Worm (Caenorhabditis elegans) whole organism, young adult: Measurements from ENCODE around the gene cul-6.

Experiments used
- F49E8.2 ChIP-seq: sonication (generic microtip); optimal IDR thresholded peaks from 3 replicates; lab custom pipeline; 2017; ENCODE audit warnings: missing genetic modification characterization, mild to moderate bottlenecking, missing compliant biosample characterization, antibody characterized with exemption, moderate library complexity; ENCODE audit not compliant: insufficient read depth
- ZK185.1 ChIP-seq: sonication (generic microtip); optimal IDR thresholded peaks from 2 replicates; lab custom pipeline; 2016; ENCODE audit warnings: mild to moderate bottlenecking, missing genetic modification characterization, missing compliant biosample characterization; ENCODE audit not compliant: poor library complexity, severe bottlenecking
- akir-1 ChIP-seq: fragments of 200-800 bp; sonication (Bioruptor generic); optimal IDR thresholded peaks from 2 replicates; lab custom pipeline; 2018; ENCODE audit warnings: mild to moderate bottlenecking, missing genetic modification characterization, moderate library complexity, missing compliant biosample characterization
- ama-1 ChIP-seq, 3 experiments: fragments of 150-350 bp in 1 of 3; sonication (generic microtip) in 2 of 3; optimal IDR thresholded peaks; 2 replicates each; lab custom pipeline; 2014 to 2018; ENCODE audit warnings: missing biosample characterization in 2 of 3, missing genetic modification characterization in 2 of 3, missing genetic modification reagents in 2 of 3
- ceh-79 ChIP-seq: sonication (generic microtip); optimal IDR thresholded peaks from 2 replicates; lab custom pipeline; 2017; ENCODE audit warnings: mild to moderate bottlenecking, missing genetic modification characterization, missing compliant biosample characterization
- dox-1 ChIP-seq: fragments of 200-800 bp; sonication (Bioruptor generic); IDR thresholded peaks from 2 replicates; pipeline ENCODE4 v1.3.6; 2022; ENCODE audit warnings: missing genetic modification reagents, missing genetic modification characterization, missing compliant biosample characterization
- him-1 ChIP-seq: sonication (generic microtip); optimal IDR thresholded peaks from 2 replicates; lab custom pipeline; 2016; ENCODE audit warnings: missing genotype, missing genetic modification reagents, missing genetic modification characterization, missing compliant biosample characterization
- hlh-12 ChIP-seq: sonication (generic microtip); optimal IDR thresholded peaks from 2 replicates; lab custom pipeline; 2016; ENCODE audit warnings: missing genetic modification characterization, missing compliant biosample characterization
- lin-26 ChIP-seq: fragments of 200-800 bp; sonication (Bioruptor generic); IDR thresholded peaks from 2 replicates; pipeline ENCODE4 v1.3.6; 2022; ENCODE audit warnings: missing genetic modification reagents, missing genetic modification characterization, missing compliant biosample characterization
- madf-3 ChIP-seq: fragments of 200-800 bp; sonication (Bioruptor generic); IDR thresholded peaks from 2 replicates; pipeline ENCODE4 v1.3.6; 2022; ENCODE audit warnings: missing genetic modification reagents, missing genetic modification characterization, missing compliant biosample characterization
- sdz-38 ChIP-seq: sonication (generic microtip); optimal IDR thresholded peaks from 2 replicates; lab custom pipeline; 2016; ENCODE audit warnings: missing genotype, missing genetic modification characterization, missing compliant biosample characterization
- snpc-1.3 ChIP-seq: sonication (generic microtip); optimal IDR thresholded peaks from 2 replicates; lab custom pipeline; 2017; ENCODE audit warnings: missing genetic modification characterization, mild to moderate bottlenecking, missing compliant biosample characterization, antibody characterized with exemption, moderate library complexity, missing genotype, missing genetic modification reagents; ENCODE audit not compliant: insufficient read depth
- snpc-4 ChIP-seq, 5 experiments: fragments of 150-350 bp in 1 of 5; sonication (generic microtip) in 4 of 5; optimal IDR thresholded peaks; 2 replicates each; lab custom pipeline; 2014 to 2018; ENCODE audit warnings: missing genetic modification characterization in 5 of 5, missing biosample characterization in 3 of 5, antibody characterized with exemption in 2 of 5, mild to moderate bottlenecking in 2 of 5, missing compliant biosample characterization in 2 of 5, missing genotype in 2 of 5, moderate library complexity in 2 of 5, missing genetic modification reagents in 1 of 5
- unc-62 ChIP-seq: fragments of 150-350 bp; optimal IDR thresholded peaks from 2 replicates; lab custom pipeline; 2014; ENCODE audit warnings: missing biosample characterization, missing genetic modification reagents, missing genetic modification characterization

DNA sequence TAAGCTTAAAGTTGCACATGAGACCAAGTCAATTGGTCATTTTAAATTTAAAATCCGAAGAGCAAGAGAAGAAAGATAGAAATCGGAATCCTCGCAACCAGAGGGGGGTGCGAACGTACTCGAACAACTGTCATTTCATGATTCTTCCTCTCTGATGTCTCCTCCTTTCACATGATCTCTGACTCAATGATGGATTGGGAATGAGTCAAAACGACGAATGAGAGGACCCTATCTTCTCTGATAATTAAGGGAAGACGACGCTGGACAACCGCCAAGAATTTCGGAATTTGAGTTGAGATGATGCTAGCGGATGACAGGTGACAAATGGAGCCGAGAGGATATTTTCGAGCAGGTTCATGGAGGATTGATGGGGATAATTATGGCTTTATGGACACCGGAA is 47.1 kb upstream of the cul-6 start:
- TF ChIP-seq ama-1 (optimal IDR thresholded peaks at IDR 0.05; lab: Kevin White, UChicago) (no peak), ama-1 (GFP tag; optimal IDR thresholded peaks at IDR 0.05; lab: Kevin White, UChicago) (no peak), lin-26 (GFP tag; lab: Robert Waterston, UW) (no peak), sdz-38 (no peak), dox-1 (GFP tag; lab: Robert Waterston, UW) (no peak), snpc-4 (GFP tag; optimal IDR thresholded peaks at IDR 0.05; lab: Kevin White, UChicago) (no peak), snpc-4 (tag; optimal IDR thresholded peaks at IDR 0.05; lab: Kevin White, UChicago) (no peak), F49E8.2 (tag; lab: Kevin White, UChicago) (no peak), him-1 (tag; lab: Kevin White, UChicago) (no peak), ceh-79 (tag; lab: Kevin White, UChicago) (no peak), snpc-1.3 (tag; lab: Kevin White, UChicago) (no peak), ZK185.1 (tag; lab: Kevin White, UChicago) (no peak), unc-62 (GFP tag; lab: Kevin White, UChicago) (no peak), madf-3 (GFP tag; lab: Robert Waterston, UW) (no peak), hlh-12 (no peak), akir-1 (GFP tag; lab: Kevin White, UChicago) (no peak)
